Worm (Caenorhabditis elegans) whole organism, young adult: ENCODE measurements around the gene srw-33.

ENCODE experiments used
- B0035.1 ChIP-seq: sonication (generic microtip); optimal IDR thresholded peaks from 2 replicates; lab custom pipeline; 2016; ENCODE audit warnings: missing genetic modification characterization, mild to moderate bottlenecking, missing compliant biosample characterization, missing genotype, missing genetic modification reagents
- F10E7.11 ChIP-seq: sonication (generic microtip); optimal IDR thresholded peaks from 2 replicates; lab custom pipeline; 2017; ENCODE audit warnings: mild to moderate bottlenecking, missing genetic modification characterization, moderate library complexity, missing compliant biosample characterization
- F55B11.4 ChIP-seq: sonication (generic microtip); optimal IDR thresholded peaks from 2 replicates; lab custom pipeline; 2016; ENCODE audit warnings: missing compliant biosample characterization, missing genetic modification characterization, borderline replicate concordance; ENCODE audit not compliant: insufficient read depth
- K12H6.12 ChIP-seq: fragments of 200-800 bp; sonication (Bioruptor generic); optimal IDR thresholded peaks from 2 replicates; lab custom pipeline; 2018; ENCODE audit warnings: mild to moderate bottlenecking, missing genetic modification characterization, missing compliant biosample characterization
- T26A5.8 ChIP-seq: sonication (generic microtip); optimal IDR thresholded peaks from 2 replicates; lab custom pipeline; 2016; ENCODE audit warnings: missing genetic modification characterization, missing compliant biosample characterization
- Y56A3A.18 ChIP-seq: fragments of 200-800 bp; sonication (Bioruptor generic); IDR thresholded peaks from 2 replicates; pipeline ENCODE4 v1.3.6; 2022; ENCODE audit warnings: missing genetic modification reagents, missing genetic modification characterization, missing compliant biosample characterization
- ama-1 ChIP-seq, 3 experiments: fragments of 150-350 bp in 1 of 3; sonication (generic microtip) in 2 of 3; optimal IDR thresholded peaks; 2 replicates each; lab custom pipeline; 2014 to 2018; ENCODE audit warnings: missing biosample characterization in 2 of 3, missing genetic modification characterization in 2 of 3, missing genetic modification reagents in 2 of 3
- aptf-2 ChIP-seq: fragments of 200-800 bp; sonication (Bioruptor generic); conservative IDR thresholded peaks from 2 replicates; pipeline ENCODE4 v1.3.6; 2022; ENCODE audit warnings: missing genetic modification reagents, missing genetic modification characterization, missing compliant biosample characterization
- aptf-3 ChIP-seq: fragments of 200-800 bp; sonication (Bioruptor generic); IDR thresholded peaks from 2 replicates; pipeline ENCODE4 v1.3.6; 2022; ENCODE audit warnings: missing genetic modification characterization, missing compliant biosample characterization
- attf-5 ChIP-seq: fragments of 200-800 bp; sonication (Bioruptor generic); optimal IDR thresholded peaks from 2 replicates; lab custom pipeline; 2018; ENCODE audit warnings: mild to moderate bottlenecking, missing genetic modification characterization, missing compliant biosample characterization
- cebp-1 ChIP-seq, 2 experiments: fragments of 200-800 bp in 1 of 2; sonication (Bioruptor generic) in 1 of 2; sonication (generic microtip) in 1 of 2; IDR thresholded peaks in 1 of 2; optimal IDR thresholded peaks in 1 of 2; 2 replicates each; pipeline versions ENCODE4 v1.3.6 to Lab custom; 2017 to 2022; ENCODE audit warnings: missing compliant biosample characterization in 2 of 2, missing genetic modification characterization in 2 of 2, mild to moderate bottlenecking in 1 of 2, missing genetic modification reagents in 1 of 2, moderate library complexity in 1 of 2
- ceh-27 ChIP-seq: fragments of 200-800 bp; sonication (Bioruptor generic); optimal IDR thresholded peaks from 2 replicates; lab custom pipeline; 2018; ENCODE audit warnings: mild to moderate bottlenecking, missing genetic modification characterization, moderate library complexity, missing compliant biosample characterization
- ceh-58 ChIP-seq: fragments of 200-800 bp; sonication (Bioruptor generic); IDR thresholded peaks from 2 replicates; pipeline ENCODE4 v1.3.6; 2022; ENCODE audit warnings: missing genetic modification characterization, missing compliant biosample characterization
- ceh-79 ChIP-seq: sonication (generic microtip); optimal IDR thresholded peaks from 2 replicates; lab custom pipeline; 2017; ENCODE audit warnings: mild to moderate bottlenecking, missing genetic modification characterization, missing compliant biosample characterization
- ceh-91 ChIP-seq: fragments of 200-800 bp; sonication (Bioruptor generic); IDR thresholded peaks from 2 replicates; pipeline ENCODE4 v1.3.6; 2022; ENCODE audit warnings: missing genetic modification reagents, missing genetic modification characterization, missing compliant biosample characterization
- dpff-1 ChIP-seq: sonication (generic microtip); optimal IDR thresholded peaks from 2 replicates; lab custom pipeline; 2017; ENCODE audit warnings: mild to moderate bottlenecking, missing genetic modification characterization, missing compliant biosample characterization
- egl-18 ChIP-seq: fragments of 200-800 bp; sonication (Bioruptor generic); IDR thresholded peaks from 2 replicates; pipeline ENCODE4 v1.3.6; 2022; ENCODE audit warnings: missing genetic modification reagents, missing genetic modification characterization, missing compliant biosample characterization
- hmg-20 ChIP-seq: fragments of 200-800 bp; sonication (Bioruptor generic); IDR thresholded peaks from 2 replicates; pipeline ENCODE4 v1.3.6; 2022; ENCODE audit warnings: missing genetic modification reagents, missing genetic modification characterization, missing compliant biosample characterization
- hsf-1 ChIP-seq: fragments of 200-800 bp; sonication (Bioruptor generic); IDR thresholded peaks from 2 replicates; pipeline ENCODE4 v1.3.6; 2022; ENCODE audit warnings: missing genetic modification reagents, missing genetic modification characterization, missing compliant biosample characterization
- let-526 ChIP-seq: fragments of 200-800 bp; sonication (Bioruptor generic); IDR thresholded peaks from 2 replicates; pipeline ENCODE4 v1.3.6; 2022; ENCODE audit warnings: missing genetic modification reagents, missing genetic modification characterization, missing compliant biosample characterization
- lin-40 ChIP-seq: sonication (generic microtip); optimal IDR thresholded peaks from 2 replicates; lab custom pipeline; 2016; ENCODE audit warnings: missing genetic modification characterization, mild to moderate bottlenecking, missing compliant biosample characterization, missing genotype, missing genetic modification reagents
- lir-1 ChIP-seq: fragments of 200-800 bp; sonication (Bioruptor generic); conservative IDR thresholded peaks from 2 replicates; pipeline ENCODE4 v1.3.6; 2022; ENCODE audit warnings: missing genetic modification reagents, missing genetic modification characterization, missing compliant biosample characterization
- madf-6 ChIP-seq: fragments of 200-800 bp; sonication (Bioruptor generic); IDR thresholded peaks from 2 replicates; pipeline ENCODE4 v1.3.6; 2022; ENCODE audit warnings: missing genetic modification reagents, missing genetic modification characterization, missing compliant biosample characterization
- mcd-1 ChIP-seq: fragments of 200-800 bp; sonication (Bioruptor generic); IDR thresholded peaks from 2 replicates; pipeline ENCODE4 v1.3.6; 2022; ENCODE audit warnings: missing genetic modification reagents, missing genetic modification characterization, missing compliant biosample characterization
- nfyb-1 ChIP-seq: fragments of 200-800 bp; sonication (Bioruptor generic); IDR thresholded peaks from 2 replicates; pipeline ENCODE4 v1.3.6; 2022; ENCODE audit warnings: missing genetic modification reagents, missing genetic modification characterization, missing compliant biosample characterization
- nhr-90 ChIP-seq: sonication (generic microtip); optimal IDR thresholded peaks from 2 replicates; lab custom pipeline; 2016; ENCODE audit warnings: missing genotype, mild to moderate bottlenecking, missing genetic modification characterization, missing compliant biosample characterization
- pbrm-1 ChIP-seq: fragments of 200-800 bp; sonication (Bioruptor generic); IDR thresholded peaks from 2 replicates; pipeline ENCODE4 v1.3.6; 2022; ENCODE audit warnings: missing genetic modification reagents, missing genetic modification characterization, missing compliant biosample characterization
- rec-8 ChIP-seq, 2 experiments: sonication (generic microtip); optimal IDR thresholded peaks; 2 replicates each; lab custom pipeline; 2016; ENCODE audit warnings: mild to moderate bottlenecking in 2 of 2, missing genetic modification characterization in 2 of 2, missing genetic modification reagents in 2 of 2, missing genotype in 2 of 2, missing biosample characterization in 1 of 2, missing compliant biosample characterization in 1 of 2, moderate library complexity in 1 of 2
- repo-1 ChIP-seq: sonication (generic microtip); optimal IDR thresholded peaks from 2 replicates; lab custom pipeline; 2017; ENCODE audit warnings: mild to moderate bottlenecking, missing genetic modification characterization, missing compliant biosample characterization
- snpc-1.3 ChIP-seq: sonication (generic microtip); optimal IDR thresholded peaks from 2 replicates; lab custom pipeline; 2017; ENCODE audit warnings: missing genetic modification characterization, mild to moderate bottlenecking, missing compliant biosample characterization, antibody characterized with exemption, moderate library complexity, missing genotype, missing genetic modification reagents; ENCODE audit not compliant: insufficient read depth
- snpc-4 ChIP-seq, 5 experiments: fragments of 150-350 bp in 1 of 5; sonication (generic microtip) in 4 of 5; optimal IDR thresholded peaks; 2 replicates each; lab custom pipeline; 2014 to 2018; ENCODE audit warnings: missing genetic modification characterization in 5 of 5, missing biosample characterization in 3 of 5, antibody characterized with exemption in 2 of 5, mild to moderate bottlenecking in 2 of 5, missing compliant biosample characterization in 2 of 5, missing genotype in 2 of 5, moderate library complexity in 2 of 5, missing genetic modification reagents in 1 of 5
- somi-1 ChIP-seq: fragments of 200-800 bp; sonication (Bioruptor generic); optimal IDR thresholded peaks from 2 replicates; lab custom pipeline; 2018; ENCODE audit warnings: mild to moderate bottlenecking, missing genetic modification characterization, missing compliant biosample characterization
- zfh-2 ChIP-seq: fragments of 200-800 bp; sonication (Bioruptor generic); conservative IDR thresholded peaks from 2 replicates; pipeline ENCODE4 v1.3.6; 2022; ENCODE audit warnings: missing genetic modification reagents, missing genetic modification characterization, missing compliant biosample characterization
- ztf-25 ChIP-seq: fragments of 200-800 bp; sonication (Bioruptor generic); IDR thresholded peaks from 2 replicates; pipeline ENCODE4 v1.3.6; 2022; ENCODE audit warnings: missing genetic modification reagents, missing genetic modification characterization, missing compliant biosample characterization
- ztf-26 ChIP-seq: sonication (generic microtip); optimal IDR thresholded peaks from 2 replicates; lab custom pipeline; 2017; ENCODE audit warnings: missing genetic modification characterization, missing compliant biosample characterization
- ztf-6 ChIP-seq: fragments of 200-800 bp; sonication (Bioruptor generic); IDR thresholded peaks from 2 replicates; pipeline ENCODE4 v1.3.6; 2022; ENCODE audit warnings: missing genetic modification reagents, missing genetic modification characterization, missing compliant biosample characterization

srw-33 gene

ce11 chrV:15495169-15495568, 43.8 kb upstream of the srw-33 start, which contains the start of gene srh-219 (continued):
- TF ChIP-seq ztf-25 (no peak), madf-6 (GFP tag; lab: Robert Waterston, UW) (no peak)
- TF ChIP-seq, all 124 proteins: peak for 0

- no peak for TF ChIP-seq rec-8 (tag; optimal IDR thresholded peaks at IDR 0.05; lab: Kevin White, UChicago)
- TF ChIP-seq hsf-1 (GFP tag; lab: Robert Waterston, UW): no peak
- no peak for TF ChIP-seq B0035.1 (tag; lab: Kevin White, UChicago)
- TF ChIP-seq pbrm-1 (GFP tag; lab: Robert Waterston, UW): no peak
- no peak for TF ChIP-seq ztf-26 (tag; lab: Kevin White, UChicago)
- no peak for TF ChIP-seq cebp-1 (GFP tag; IDR thresholded peaks at IDR 0.05; lab: Robert Waterston, UW)
- TF ChIP-seq cebp-1 (tag; optimal IDR thresholded peaks at IDR 0.05; lab: Kevin White, UChicago): no peak
- no peak for TF ChIP-seq lin-40 (tag; lab: Kevin White, UChicago)
- no peak for TF ChIP-seq lir-1 (GFP tag; lab: Robert Waterston, UW)
- TF ChIP-seq nfyb-1 (GFP tag; lab: Robert Waterston, UW): no peak
- TF ChIP-seq ztf-6 (GFP tag; lab: Robert Waterston, UW): no peak
- no peak for TF ChIP-seq zfh-2 (GFP tag; lab: Robert Waterston, UW)
- no peak for TF ChIP-seq ceh-58 (GFP tag; lab: Robert Waterston, UW)
- TF ChIP-seq dpff-1 (tag; lab: Kevin White, UChicago): no peak
- no peak for TF ChIP-seq ama-1 (optimal IDR thresholded peaks at IDR 0.05; lab: Kevin White, UChicago)
- no peak for TF ChIP-seq ama-1 (GFP tag; optimal IDR thresholded peaks at IDR 0.05; lab: Kevin White, UChicago)
- TF ChIP-seq snpc-4 (GFP tag; optimal IDR thresholded peaks at IDR 0.05; lab: Kevin White, UChicago): no peak
- no peak for TF ChIP-seq snpc-4 (tag; optimal IDR thresholded peaks at IDR 0.05; lab: Kevin White, UChicago)
Observed at ce11 chrV:15493680-15494079, 42.4 kb upstream of the srw-33 start, which contains the start of gene srh-218. srh-218 (plus strand) TSS chrV:15493980.

- TF ChIP-seq attf-5 (GFP tag; lab: Kevin White, UChicago) (no peak), repo-1 (no peak), mcd-1 (GFP tag; lab: Robert Waterston, UW) (no peak)
Observed at ce11 chrV:15492518-15492917, 41.2 kb upstream of the srw-33 start, which contains the start of gene str-264. str-264 (minus strand) TSS chrV:15492618.

- TF ChIP-seq aptf-3 (GFP tag; lab: Robert Waterston, UW) (no peak), T26A5.8 (no peak), F55B11.4 (no peak), K12H6.12 (tag; lab: Kevin White, UChicago) (no peak), ceh-27 (GFP tag; lab: Kevin White, UChicago) (no peak), hmg-20 (GFP tag; lab: Robert Waterston, UW) (no peak), egl-18 (no peak), ztf-6 (GFP tag; lab: Robert Waterston, UW) (no peak), F10E7.11 (tag; lab: Kevin White, UChicago) (no peak), let-526 (no peak), ceh-91 (GFP tag; lab: Robert Waterston, UW) (no peak), snpc-4 (GFP tag; optimal IDR thresholded peaks at IDR 0.05; lab: Kevin White, UChicago) (no peak), snpc-4 (tag; optimal IDR thresholded peaks at IDR 0.05; lab: Kevin White, UChicago) (no peak), snpc-1.3 (tag; lab: Kevin White, UChicago) (no peak), somi-1 (no peak), aptf-2 (no peak), Y56A3A.18 (GFP tag; lab: Robert Waterston, UW) (no peak), nhr-90 (no peak), ceh-79 (tag; lab: Kevin White, UChicago) (no peak)
- TF ChIP-seq, all 124 proteins: peak for 0
Observed at ce11 chrV:15487764-15488163, 36.4 kb upstream of the srw-33 start, which contains the start of gene srw-21. srw-21 (plus strand) TSS chrV:15488064.
